Fruit fly (Drosophila melanogaster) whole organism, pupa: ENCODE data around the gene Ndc80.

Experiments
- CG13204 ChIP-seq: fragments of 200-800 bp; sonication (Bioruptor generic); optimal IDR thresholded peaks from 2 replicates; lab custom pipeline; 2018; ENCODE audit warnings: missing biosample characterization, mild to moderate bottlenecking, missing genetic modification characterization, moderate library complexity
- CG17806 ChIP-seq: fragments of 200-800 bp; sonication (Bioruptor generic); optimal IDR thresholded peaks from 2 replicates; lab custom pipeline; 2018; ENCODE audit warnings: missing biosample characterization, mild to moderate bottlenecking, missing genetic modification characterization, moderate library complexity
- CG34367 ChIP-seq: fragments of 200-800 bp; sonication (Bioruptor generic); optimal IDR thresholded peaks from 2 replicates; lab custom pipeline; 2018; ENCODE audit warnings: missing biosample characterization, mild to moderate bottlenecking, missing genetic modification characterization

DNA sequence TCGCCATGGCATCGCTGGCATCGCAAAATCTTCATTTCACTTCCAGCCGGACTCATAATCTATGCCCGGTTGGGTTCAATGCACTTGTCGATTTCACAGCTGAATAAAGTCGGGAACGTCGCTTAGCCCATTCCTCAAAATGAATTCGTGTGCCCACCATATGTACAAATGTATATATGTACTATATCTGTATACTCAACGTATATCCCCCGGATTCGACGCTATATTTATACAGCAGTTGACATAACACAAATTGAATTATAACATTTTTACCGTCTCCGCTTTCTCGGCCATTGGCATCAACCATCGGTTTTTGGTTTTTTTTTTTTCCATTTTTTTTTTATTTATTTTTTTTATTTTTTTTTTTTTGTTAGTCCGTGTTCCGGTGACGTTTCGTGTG, 41.6 kb downstream of the Ndc80 start:
- TF ChIP-seq CG34367 (no peak), CG13204 (GFP tag; lab: Kevin White, UChicago) (no peak), CG17806 (tag; lab: Kevin White, UChicago) (no peak)
